Fruit fly (Drosophila melanogaster) whole organism, embryonic: ENCODE results near the gene dpr20.

ENCODE experiments used
- Atf3 ChIP-seq: fragments of 200-800 bp; sonication (Bioruptor generic); optimal IDR thresholded peaks from 3 replicates; lab custom pipeline; 2016; ENCODE audit warnings: missing biosample characterization, missing genetic modification characterization
- CG11093 ChIP-seq: fragments of 200-800 bp; sonication (Bioruptor generic); IDR thresholded peaks from 3 replicates; pipeline ENCODE4 v1.3.6; 2022; ENCODE audit warnings: missing biosample characterization, missing genetic modification characterization
- CG12744 ChIP-seq: fragments of 200-800 bp; sonication (Bioruptor generic); optimal IDR thresholded peaks from 2 replicates; lab custom pipeline; 2016; ENCODE audit warnings: missing biosample characterization, missing genetic modification characterization
- CG12942 ChIP-seq: fragments of 200-800 bp; sonication (Bioruptor generic); optimal IDR thresholded peaks from 3 replicates; lab custom pipeline; 2016; ENCODE audit warnings: missing biosample characterization, missing genetic modification characterization
- CG15696 ChIP-seq: fragments of 200-800 bp; sonication (Bioruptor generic); optimal IDR thresholded peaks from 2 replicates; lab custom pipeline; 2019; ENCODE audit warnings: missing biosample characterization, mild to moderate bottlenecking, missing genetic modification characterization, moderate library complexity
- CG17361 ChIP-seq: fragments of 200-800 bp; sonication (Bioruptor generic); IDR thresholded peaks from 3 replicates; pipeline ENCODE4 v1.3.6; 2022; ENCODE audit warnings: missing biosample characterization, missing genetic modification characterization
- CG2116 ChIP-seq: fragments of 200-800 bp; sonication (Bioruptor generic); optimal IDR thresholded peaks from 3 replicates; lab custom pipeline; 2018; ENCODE audit warnings: missing biosample characterization, mild to moderate bottlenecking, missing genetic modification characterization
- CG2129 ChIP-seq: fragments of 200-800 bp; sonication (Bioruptor generic); IDR thresholded peaks from 2 replicates; pipeline ENCODE4 v1.3.6; 2022; ENCODE audit warnings: missing biosample characterization, missing genetic modification characterization; ENCODE audit not compliant: partially characterized antibody
- CG34422 ChIP-seq: fragments of 200-800 bp; sonication (Bioruptor generic); IDR thresholded peaks from 3 replicates; pipeline ENCODE4 v1.3.6; 2022; ENCODE audit warnings: missing biosample characterization, missing genetic modification characterization
- CG3726 ChIP-seq: fragments of 200-800 bp; sonication (Bioruptor generic); IDR thresholded peaks from 3 replicates; pipeline ENCODE4, ENCODE4 v1.3.6; 2022; ENCODE audit warnings: missing biosample characterization, missing genetic modification characterization
- CG4282 ChIP-seq: fragments of 200-800 bp; sonication (Bioruptor generic); optimal IDR thresholded peaks from 2 replicates; lab custom pipeline; 2016; ENCODE audit warnings: missing biosample characterization, missing genetic modification characterization
- CG43689 ChIP-seq: fragments of 200-800 bp; sonication (Bioruptor generic); IDR thresholded peaks from 2 replicates; pipeline ENCODE4 v1.3.6; 2022; ENCODE audit warnings: missing biosample characterization, missing genetic modification characterization
- CG9817 ChIP-seq: fragments of 200-800 bp; sonication (Bioruptor generic); optimal IDR thresholded peaks from 2 replicates; lab custom pipeline; 2018; ENCODE audit warnings: missing biosample characterization, mild to moderate bottlenecking, missing genetic modification characterization, moderate library complexity
- CG9876 ChIP-seq: fragments of 200-800 bp; sonication (Bioruptor generic); optimal IDR thresholded peaks from 2 replicates; lab custom pipeline; 2016; ENCODE audit warnings: missing biosample characterization, missing genetic modification characterization
- D19A ChIP-seq: fragments of 200-800 bp; optimal IDR thresholded peaks from 3 replicates; lab custom pipeline; 2019; ENCODE audit warnings: missing biosample characterization, mild to moderate bottlenecking, missing genetic modification characterization, moderate library complexity
- Dad ChIP-seq: fragments of 200-800 bp; sonication (Bioruptor generic); optimal IDR thresholded peaks from 3 replicates; lab custom pipeline; 2016; ENCODE audit warnings: missing biosample characterization, missing genetic modification characterization
- Doc2 ChIP-seq: fragments of 200-800 bp; sonication (Bioruptor generic); IDR thresholded peaks from 2 replicates; pipeline ENCODE4 v1.3.6; 2022; ENCODE audit warnings: missing biosample characterization, missing genetic modification characterization
- Gug ChIP-seq: fragments of 200-800 bp; sonication (Bioruptor generic); IDR thresholded peaks from 4 replicates; pipeline ENCODE4 v1.3.6; 2022; ENCODE audit warnings: missing biosample characterization, missing genetic modification characterization
- HmgD ChIP-seq: fragments of 200-800 bp; sonication (Bioruptor generic); optimal IDR thresholded peaks from 3 replicates; lab custom pipeline; 2016; ENCODE audit warnings: missing biosample characterization, missing genetic modification characterization
- Hmx ChIP-seq: fragments of 200-800 bp; sonication (Bioruptor generic); optimal IDR thresholded peaks from 2 replicates; lab custom pipeline; 2016; ENCODE audit warnings: missing biosample characterization, missing genetic modification characterization
- Kr ChIP-seq: fragments of 200-800 bp; sonication (Bioruptor generic); optimal IDR thresholded peaks from 2 replicates; lab custom pipeline; 2017; ENCODE audit warnings: missing biosample characterization, mild to moderate bottlenecking, missing genetic modification characterization
- Mrtf ChIP-seq: fragments of 200-800 bp; sonication (Bioruptor generic); IDR thresholded peaks from 3 replicates; pipeline ENCODE4 v1.3.6; 2022; ENCODE audit warnings: missing biosample characterization, missing genetic modification characterization
- NC2β ChIP-seq: fragments of 200-800 bp; sonication (Bioruptor generic); optimal IDR thresholded peaks from 2 replicates; lab custom pipeline; 2016; ENCODE audit warnings: missing biosample characterization, missing genetic modification characterization
- Nf-YB ChIP-seq: fragments of 200-800 bp; sonication (Bioruptor generic); optimal IDR thresholded peaks from 3 replicates; lab custom pipeline; 2019; ENCODE audit warnings: missing biosample characterization, mild to moderate bottlenecking, missing genetic modification characterization, moderate library complexity
- Oli ChIP-seq: fragments of 200-800 bp; sonication (Bioruptor generic); optimal IDR thresholded peaks from 2 replicates; lab custom pipeline; 2018; ENCODE audit warnings: missing biosample characterization, mild to moderate bottlenecking, missing genetic modification characterization, moderate library complexity
- Rfx ChIP-seq: fragments of 200-800 bp; sonication (Bioruptor generic); IDR thresholded peaks from 2 replicates; pipeline ENCODE4 v1.3.6; 2022; ENCODE audit warnings: missing biosample characterization, missing genetic modification characterization
- Sox100B ChIP-seq: fragments of 200-800 bp; sonication (Bioruptor generic); optimal IDR thresholded peaks from 3 replicates; lab custom pipeline; 2018; ENCODE audit warnings: missing biosample characterization, mild to moderate bottlenecking, missing genetic modification characterization
- Usf ChIP-seq: fragments of 200-800 bp; sonication (Bioruptor generic); optimal IDR thresholded peaks from 2 replicates; lab custom pipeline; 2017; ENCODE audit warnings: missing genotype, missing biosample characterization, missing genetic modification characterization
- ara ChIP-seq: fragments of 200-800 bp; sonication (Bioruptor generic); IDR thresholded peaks from 2 replicates; pipeline ENCODE4 v1.3.6; 2022; ENCODE audit warnings: missing biosample characterization, missing genetic modification characterization
- az2 ChIP-seq: fragments of 200-800 bp; sonication (Bioruptor generic); optimal IDR thresholded peaks from 3 replicates; lab custom pipeline; 2016; ENCODE audit warnings: missing biosample characterization, missing genetic modification characterization
- cad ChIP-seq: fragments of >200 bp; optimal IDR thresholded peaks from 2 replicates; lab custom pipeline; 2017; ENCODE audit warnings: missing biosample characterization, missing genetic modification characterization
- cg ChIP-seq: fragments of 200-800 bp; sonication (Bioruptor generic); optimal IDR thresholded peaks from 3 replicates; lab custom pipeline; 2019; ENCODE audit warnings: missing biosample characterization, mild to moderate bottlenecking, missing genetic modification characterization, moderate library complexity
- chif ChIP-seq, 2 experiments: fragments of 200-800 bp; sonication (Bioruptor generic); optimal IDR thresholded peaks; 3 replicates each; lab custom pipeline; 2016; ENCODE audit warnings: missing biosample characterization in 2 of 2, missing genetic modification characterization in 2 of 2
- chn ChIP-seq: fragments of 200-800 bp; sonication (Bioruptor generic); optimal IDR thresholded peaks from 2 replicates; lab custom pipeline; 2016; ENCODE audit warnings: missing biosample characterization, missing genetic modification characterization
- cwo ChIP-seq: fragments of 200-800 bp; sonication (Bioruptor generic); optimal IDR thresholded peaks from 3 replicates; lab custom pipeline; 2017; ENCODE audit warnings: missing biosample characterization, missing genetic modification characterization, mild to moderate bottlenecking, moderate library complexity, missing genetic modification reagents
- dan ChIP-seq: fragments of 200-800 bp; sonication (Bioruptor generic); IDR thresholded peaks from 2 replicates; pipeline ENCODE4 v1.3.6; 2022; ENCODE audit warnings: missing biosample characterization, missing genetic modification characterization
- gcm ChIP-seq: fragments of 200-800 bp; sonication (Bioruptor generic); optimal IDR thresholded peaks from 2 replicates; lab custom pipeline; 2019; ENCODE audit warnings: missing biosample characterization, mild to moderate bottlenecking, missing genetic modification characterization, moderate library complexity
- gfzf ChIP-seq: fragments of 200-800 bp; sonication (Bioruptor generic); optimal IDR thresholded peaks from 2 replicates; lab custom pipeline; 2016; ENCODE audit warnings: missing biosample characterization, mild to moderate bottlenecking, missing genetic modification characterization, moderate library complexity
- hkb ChIP-seq, 2 experiments: fragments of 200-800 bp in 1 of 2; fragments of >200 bp in 1 of 2; sonication (Bioruptor generic) in 1 of 2; IDR thresholded peaks in 1 of 2; optimal IDR thresholded peaks in 1 of 2; 2 replicates each; pipeline versions ENCODE4 v1.3.6 to Lab custom; 2017 to 2022; ENCODE audit warnings: missing biosample characterization in 1 of 2, missing genetic modification characterization in 1 of 2
- jigr1 ChIP-seq: fragments of 200-800 bp; sonication (Bioruptor generic); IDR thresholded peaks from 3 replicates; pipeline ENCODE4 v1.3.6; 2022; ENCODE audit warnings: missing biosample characterization, missing genetic modification characterization
- jumu ChIP-seq: fragments of 200-800 bp; sonication (Bioruptor generic); optimal IDR thresholded peaks from 3 replicates; lab custom pipeline; 2016; ENCODE audit warnings: missing biosample characterization, missing genetic modification characterization
- lola ChIP-seq, 3 experiments: fragments of >200 bp in 2 of 3; fragments of 200-800 bp in 1 of 3; sonication (Bioruptor generic) in 1 of 3; optimal IDR thresholded peaks; 2 replicates each; lab custom pipeline; 2017 to 2019; ENCODE audit warnings: missing biosample characterization in 3 of 3, missing genetic modification characterization in 3 of 3, mild to moderate bottlenecking in 1 of 3, moderate library complexity in 1 of 3
- nau ChIP-seq: fragments of 200-800 bp; sonication (Bioruptor generic); optimal IDR thresholded peaks from 3 replicates; lab custom pipeline; 2017; ENCODE audit warnings: missing biosample characterization, mild to moderate bottlenecking, missing genetic modification characterization, missing genetic modification reagents
- odd ChIP-seq: fragments of 200-800 bp; sonication (Bioruptor generic); optimal IDR thresholded peaks from 2 replicates; lab custom pipeline; 2017; ENCODE audit warnings: missing biosample characterization, mild to moderate bottlenecking, missing genetic modification characterization
- onecut ChIP-seq: fragments of 200-800 bp; sonication (Bioruptor generic); IDR thresholded peaks from 2 replicates; pipeline ENCODE4 v1.3.6; 2022; ENCODE audit warnings: missing biosample characterization, missing genetic modification characterization
- sens ChIP-seq: fragments of 200-800 bp; sonication (Bioruptor generic); peaks from one replicate; lab custom pipeline; 2016; ENCODE audit warnings: missing biosample characterization, missing genetic modification characterization
- sr ChIP-seq: fragments of 200-800 bp; sonication (Bioruptor generic); IDR thresholded peaks from 3 replicates; pipeline ENCODE4 v1.3.6; 2022; ENCODE audit warnings: missing biosample characterization, missing genetic modification characterization
- tgo ChIP-seq: fragments of 200-800 bp; sonication (Bioruptor generic); IDR thresholded peaks from 3 replicates; pipeline ENCODE4 v1.3.6; 2022; ENCODE audit warnings: missing biosample characterization, missing genetic modification characterization
- unc-4 ChIP-seq: fragments of 200-800 bp; sonication (Bioruptor generic); IDR thresholded peaks from 2 replicates; pipeline ENCODE4 v1.3.6; 2022; ENCODE audit warnings: missing biosample characterization, missing genetic modification characterization; ENCODE audit not compliant: partially characterized antibody
- vnd ChIP-seq: fragments of 200-800 bp; sonication (Bioruptor generic); IDR thresholded peaks from 3 replicates; pipeline ENCODE4 v1.3.6; 2022; ENCODE audit warnings: missing biosample characterization, missing genetic modification characterization; ENCODE audit not compliant: partially characterized antibody
- yki ChIP-seq: fragments of >200 bp; optimal IDR thresholded peaks from 3 replicates; lab custom pipeline; 2018

dpr20 gene

dm6 chr3L:882236-882891 is 25.3 kb upstream of the dpr20 start (continued):
- TF ChIP-seq odd (GFP tag; lab: Kevin White, UChicago) (no peak), Kr (no peak), gcm (GFP tag; lab: Kevin White, UChicago) (no peak), az2 (no peak), ara (no peak), Rfx (peak; percentile 33), sens (GFP tag; lab: Kevin White, UChicago) (no peak), Doc2 (GFP tag; lab: Robert Waterston, UW) (no peak), chn (GFP tag; lab: Kevin White, UChicago) (no peak), Nf-YB (GFP tag; lab: Kevin White, UChicago) (no peak), CG15696 (peak; percentile 19), tgo (GFP tag; lab: Robert Waterston, UW) (peak; percentile 21; the same call in 2 of the 3 replicates), lola (GFP tag; optimal IDR thresholded peaks at IDR 0.05; lab: Kevin White, UChicago) (no peak), Dad (GFP tag; lab: Kevin White, UChicago) (no peak), Sox100B (GFP tag; lab: Kevin White, UChicago) (peak; percentile 20), vnd (GFP tag; lab: Robert Waterston, UW) (no peak), dan (GFP tag; lab: Robert Waterston, UW) (no peak), unc-4 (GFP tag; lab: Robert Waterston, UW) (no peak), CG2116 (GFP tag; lab: Kevin White, UChicago) (no peak), cwo (GFP tag; lab: Kevin White, UChicago) (no peak), D19A (tag; lab: Kevin White, UChicago) (peak; percentile 40), chif (GFP tag; optimal IDR thresholded peaks at IDR 0.05; lab: Kevin White, UChicago) (no peak), yki (lab: Kevin White, UChicago) (no peak), CG9876 (no peak), CG3726 (GFP tag; lab: Robert Waterston, UW) (no peak), CG34422 (GFP tag; lab: Robert Waterston, UW) (no peak), onecut (GFP tag; lab: Robert Waterston, UW) (no peak), CG4282 (no peak), CG12942 (GFP tag; lab: Kevin White, UChicago) (no peak), cad (GFP tag; lab: Kevin White, UChicago) (no peak), HmgD (GFP tag; lab: Kevin White, UChicago) (no peak), CG11093 (no peak), CG43689 (GFP tag; lab: Robert Waterston, UW) (no peak), CG9817 (tag; lab: Kevin White, UChicago) (peak; percentile 13), CG2129 (GFP tag; lab: Robert Waterston, UW) (no peak), jumu (GFP tag; lab: Kevin White, UChicago) (no peak), CG17361 (peak; percentile 43; the same call in 1 of the 3 replicates), CG12744 (GFP tag; lab: Kevin White, UChicago) (no peak), NC2β (GFP tag; lab: Kevin White, UChicago) (no peak), sr (no peak), cg (GFP tag; lab: Kevin White, UChicago) (no peak), Atf3 (GFP tag; lab: Kevin White, UChicago) (no peak), Oli (tag; lab: Kevin White, UChicago) (no peak), jigr1 (GFP tag; lab: Robert Waterston, UW) (no peak), Hmx (GFP tag; lab: Kevin White, UChicago) (no peak), hkb (optimal IDR thresholded peaks at IDR 0.05; lab: Kevin White, UChicago) (no peak), hkb (GFP tag; IDR thresholded peaks at IDR 0.05; lab: Robert Waterston, UW) (no peak), Usf (GFP tag; lab: Kevin White, UChicago) (no peak), nau (GFP tag; lab: Kevin White, UChicago) (no peak), Mrtf (GFP tag; lab: Robert Waterston, UW) (no peak), Gug (GFP tag; lab: Robert Waterston, UW) (no peak), gfzf (no peak)
